Fruit fly (Drosophila melanogaster): ENCODE data around the gene CG17375.
A peak's percentile ranks its signal among the peaks of the same experiment; 100 is the strongest.

CG17375 gene

dm6 chr2L:6793763-6794417 is 11.7 kb downstream of the CG17375 start (continued):
- no peak for TF ChIP-seq ro (GFP tag; IDR thresholded peaks at IDR 0.05)
- no peak for TF ChIP-seq CG2202 (tag; optimal IDR thresholded peaks at IDR 0.05)
- TF ChIP-seq CG6689 (GFP tag; IDR thresholded peaks at IDR 0.05), result no peak
- TF ChIP-seq Bdp1 (GFP tag; optimal IDR thresholded peaks at IDR 0.05), result no peak
- no peak for TF ChIP-seq Sox100B (GFP tag; optimal IDR thresholded peaks at IDR 0.05)
- TF ChIP-seq chinmo (GFP tag; IDR thresholded peaks at IDR 0.05; ENCODE audit: partially characterized antibody), result no peak
- TF ChIP-seq wdn (GFP tag; IDR thresholded peaks at IDR 0.05), result no peak
- TF ChIP-seq ci (GFP tag; IDR thresholded peaks at IDR 0.05), result 0 out of 3 replicates have a peak, but pooled peaks have one; percentile 11
- TF ChIP-seq CG17385 (GFP tag; optimal IDR thresholded peaks at IDR 0.05), result peak; percentile 17
- no peak for TF ChIP-seq pan (optimal IDR thresholded peaks at IDR 0.05)
- no peak for TF ChIP-seq pan (GFP tag; optimal IDR thresholded peaks at IDR 0.05 in 1 of 2, IDR thresholded peaks at IDR 0.05 in 1 of 2)
- no peak for TF ChIP-seq CG9797 (GFP tag; optimal IDR thresholded peaks at IDR 0.05)
- no peak for TF ChIP-seq CG13624 (GFP tag; optimal IDR thresholded peaks at IDR 0.05)
- TF ChIP-seq danr (GFP tag; IDR thresholded peaks at IDR 0.05), result no peak
- 0 out of 2 replicates have a peak, but pooled peaks have one; percentile 14 for TF ChIP-seq CG17328 (GFP tag; IDR thresholded peaks at IDR 0.05)
- peak; percentile 4 for TF ChIP-seq yki (optimal IDR thresholded peaks at IDR 0.05)
- TF ChIP-seq CG10431 (GFP tag; optimal IDR thresholded peaks at IDR 0.05), result no peak
- no peak for TF ChIP-seq Elba2 (GFP tag; optimal IDR thresholded peaks at IDR 0.05)
- no peak for TF ChIP-seq CG4820 (GFP tag; optimal IDR thresholded peaks at IDR 0.05)
- peak; percentile 63 for TF ChIP-seq scrt (GFP tag; optimal IDR thresholded peaks at IDR 0.05)
- no peak for TF ChIP-seq CG6175 (GFP tag; IDR thresholded peaks at IDR 0.05)
- TF ChIP-seq chif (GFP tag; optimal IDR thresholded peaks at IDR 0.05), result no peak
- TF ChIP-seq CG2678 (tag; optimal IDR thresholded peaks at IDR 0.05), result no peak
- TF ChIP-seq vnd (GFP tag; IDR thresholded peaks at IDR 0.05; ENCODE audit: partially characterized antibody), result no peak
- no peak for TF ChIP-seq CG4282 (GFP tag; optimal IDR thresholded peaks at IDR 0.05)
- TF ChIP-seq crp (GFP tag; optimal IDR thresholded peaks at IDR 0.05), result no peak
- no peak for TF ChIP-seq HLH54F (GFP tag; optimal IDR thresholded peaks at IDR 0.05)
- no peak for TF ChIP-seq BEAF-32 (GFP tag; optimal IDR thresholded peaks at IDR 0.05)
- TF ChIP-seq fu2 (GFP tag; optimal IDR thresholded peaks at IDR 0.05), result no peak
- no peak for TF ChIP-seq CG15269 (tag; optimal IDR thresholded peaks at IDR 0.05)
- peak; percentile 98 for TF ChIP-seq pros (GFP tag; optimal IDR thresholded peaks at IDR 0.05)
- no peak for TF ChIP-seq dm (GFP tag; optimal IDR thresholded peaks at IDR 0.05)
- TF ChIP-seq nau (GFP tag; optimal IDR thresholded peaks at IDR 0.05), result no peak
- TF ChIP-seq HmgZ (tag; optimal IDR thresholded peaks at IDR 0.05), result no peak
- TF ChIP-seq lmd (GFP tag; IDR thresholded peaks at IDR 0.05), result no peak
- TF ChIP-seq CG4360 (GFP tag; IDR thresholded peaks at IDR 0.05), result peak; percentile 98
- no peak for TF ChIP-seq CG6272 (GFP tag; IDR thresholded peaks at IDR 0.05)
- TF ChIP-seq cg (GFP tag; optimal IDR thresholded peaks at IDR 0.05), result peak; percentile 51
- peak; percentile 92 for TF ChIP-seq CG5180 (GFP tag; optimal IDR thresholded peaks at IDR 0.05)
- peak; percentile 35 for TF ChIP-seq D (optimal IDR thresholded peaks at IDR 0.05)
- no peak for TF ChIP-seq D (GFP tag; optimal IDR thresholded peaks at IDR 0.05)
- peak; percentile 58 for TF ChIP-seq bigmax (GFP tag; optimal IDR thresholded peaks at IDR 0.05)
- peak in 1 of 2 experiments; percentile 64 for TF ChIP-seq Hr78 (GFP tag; optimal IDR thresholded peaks at IDR 0.05)
- no peak for TF ChIP-seq CG32772 (GFP tag; IDR thresholded peaks at IDR 0.05)
- no peak for TF ChIP-seq CG3838 (GFP tag; optimal IDR thresholded peaks at IDR 0.05)
- TF ChIP-seq crol (GFP tag; IDR thresholded peaks at IDR 0.05), result peak; percentile 37; the same call in 1 of the 2 replicates
- TF ChIP-seq gem (tag; optimal IDR thresholded peaks at IDR 0.05), result no peak
- peak; percentile 99 for TF ChIP-seq CG3163 (GFP tag; optimal IDR thresholded peaks at IDR 0.05)
- TF ChIP-seq CG11456 (GFP tag; IDR thresholded peaks at IDR 0.05), result no peak
- no peak for TF ChIP-seq zen2 (GFP tag; IDR thresholded peaks at IDR 0.05; ENCODE audit: partially characterized antibody)
